Fruit fly (Drosophila melanogaster): ENCODE measurements around the gene geko.

DNA sequence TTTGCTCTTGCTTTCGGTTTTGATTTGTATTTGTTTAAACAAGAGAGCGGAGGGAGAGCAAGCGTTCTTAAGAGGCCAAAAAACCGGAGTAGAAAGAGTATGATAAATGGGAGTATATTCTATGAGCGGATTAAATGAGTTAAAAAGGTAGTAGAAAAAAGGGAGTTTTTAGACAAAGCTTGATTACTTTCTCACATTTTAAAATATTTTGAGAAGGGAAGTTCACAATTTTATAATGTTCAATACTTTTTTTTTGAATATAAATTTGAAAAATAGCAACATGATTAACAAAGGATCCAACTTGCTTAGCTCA is 47.1 kb downstream of the geko start:
- TF ChIP-seq Myc (optimal IDR thresholded peaks at IDR 0.05) (no peak), psq (optimal IDR thresholded peaks at IDR 0.05) (no peak)
